Worm (Caenorhabditis elegans) whole organism, L4/young adult: Measurements from ENCODE around the gene dyn-1.

Source experiments
- W03F9.2 ChIP-seq: fragments of 150-350 bp; optimal IDR thresholded peaks from 2 replicates; lab custom pipeline; 2014; ENCODE audit warnings: missing biosample characterization, missing genetic modification characterization
- dao-5 ChIP-seq: sonication (generic microtip); optimal IDR thresholded peaks from 2 replicates; lab custom pipeline; 2016; ENCODE audit warnings: missing genotype, missing genetic modification characterization, moderate library complexity, missing compliant biosample characterization

DNA sequence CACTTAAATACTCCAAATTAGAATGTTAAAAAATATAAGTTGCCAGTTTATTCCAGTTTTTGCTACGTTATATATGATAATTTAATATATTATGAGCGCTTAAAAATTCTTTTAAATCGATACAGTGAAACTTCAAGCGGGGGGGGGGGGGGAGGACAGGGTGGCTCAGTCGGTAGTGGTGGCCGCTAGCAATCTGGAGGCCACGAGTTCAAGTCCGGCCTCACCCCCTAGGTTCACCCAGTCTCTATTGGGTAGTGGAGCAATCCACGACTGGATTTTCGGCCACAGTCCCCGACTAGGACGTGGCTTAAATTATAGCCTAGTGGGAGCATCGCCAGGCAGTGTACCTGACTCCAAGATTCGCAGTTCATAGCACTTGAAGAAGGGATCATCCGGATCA, 52.3 kb downstream of the dyn-1 start:
- TF ChIP-seq W03F9.2 (no peak), dao-5 (tag; lab: Kevin White, UChicago) (no peak)
